Worm (Caenorhabditis elegans) whole organism, midembryonic: ENCODE measurements around the gene str-249.

ENCODE experiments used
- cog-1 ChIP-seq: sonication (generic microtip); optimal IDR thresholded peaks from 2 replicates; lab custom pipeline; 2016; ENCODE audit warnings: missing genetic modification characterization, missing compliant biosample characterization
- flt-1 ChIP-seq: fragments of 200-800 bp; sonication (Bioruptor generic); IDR thresholded peaks from 2 replicates; pipeline ENCODE4 v1.3.6; 2022; ENCODE audit warnings: missing genetic modification characterization, missing compliant biosample characterization
- klf-2 ChIP-seq: fragments of 200-800 bp; sonication (Bioruptor generic); conservative IDR thresholded peaks from 2 replicates; pipeline ENCODE4 v1.3.6; 2022; ENCODE audit warnings: missing genetic modification reagents, missing genetic modification characterization, missing compliant biosample characterization
- ref-1 ChIP-seq: fragments of 200-800 bp; sonication (Bioruptor generic); conservative IDR thresholded peaks from 2 replicates; pipeline ENCODE4 v1.3.6; 2022; ENCODE audit warnings: missing genetic modification reagents, missing genetic modification characterization, missing compliant biosample characterization
- tab-1 ChIP-seq: fragments of 200-800 bp; sonication (Bioruptor generic); IDR thresholded peaks from 2 replicates; pipeline ENCODE4 v1.3.6; 2022; ENCODE audit warnings: missing genetic modification characterization, missing compliant biosample characterization
- ztf-23 ChIP-seq: fragments of 200-800 bp; sonication (Bioruptor generic); IDR thresholded peaks from 2 replicates; pipeline ENCODE4 v1.3.6; 2022; ENCODE audit warnings: missing genetic modification reagents, missing genetic modification characterization, missing compliant biosample characterization
- ztf-29 ChIP-seq: fragments of 200-800 bp; sonication (Bioruptor generic); IDR thresholded peaks from 2 replicates; pipeline ENCODE4 v1.3.6; 2022; ENCODE audit warnings: missing genetic modification reagents, missing genetic modification characterization, missing compliant biosample characterization

DNA sequence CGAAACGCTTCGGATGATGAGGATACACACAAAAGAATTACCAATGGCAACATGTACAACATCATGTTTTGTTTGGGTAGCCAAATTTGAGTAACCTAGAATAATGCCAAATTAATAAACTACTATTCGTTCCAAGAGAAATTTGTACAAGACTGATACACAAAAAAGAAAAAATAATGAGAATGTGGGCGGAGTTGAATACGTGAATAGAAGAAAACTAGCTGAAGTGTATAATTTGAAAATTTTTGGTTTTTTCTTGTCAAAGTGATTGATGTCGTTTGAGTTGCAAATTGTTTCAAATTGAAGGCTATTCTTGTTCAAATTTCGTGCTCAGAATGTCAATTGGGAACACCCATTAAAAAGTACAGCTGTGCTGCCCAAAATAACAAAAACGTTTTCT lies 5.1 kb upstream of the str-249 start, which contains the start of gene R13A1.5:
- TF ChIP-seq flt-1 (GFP tag; lab: Robert Waterston, UW) (no peak), cog-1 (tag; lab: Kevin White, UChicago) (no peak), ztf-23 (no peak), ztf-29 (no peak), tab-1 (GFP tag; lab: Robert Waterston, UW) (no peak), klf-2 (GFP tag; lab: Robert Waterston, UW) (no peak), ref-1 (no peak)
